Fruit fly (Drosophila melanogaster) whole organism, prepupa: ENCODE data around the gene p23.
A peak's percentile ranks its signal among the peaks of the same experiment; 100 is the strongest.
"Not testable (repeated sequence)": the region's sequence is repeated elsewhere in the genome, so short reads cannot be mapped to it uniquely, and the experiment has no call there.

ENCODE experiments used
- Blimp-1 ChIP-seq: fragments of 200-800 bp; sonication (Bioruptor generic); optimal IDR thresholded peaks from 3 replicates; lab custom pipeline; 2017; ENCODE audit warnings: missing biosample characterization, missing genetic modification characterization, mild to moderate bottlenecking, moderate library complexity, missing genetic modification reagents
- CG11762 ChIP-seq: fragments of 200-800 bp; sonication (Bioruptor generic); optimal IDR thresholded peaks from 3 replicates; lab custom pipeline; 2016; ENCODE audit warnings: missing biosample characterization, missing genetic modification characterization; ENCODE audit not compliant: insufficient read depth
- CG11902 ChIP-seq: fragments of 200-800 bp; sonication (Bioruptor generic); optimal IDR thresholded peaks from 3 replicates; lab custom pipeline; 2016; ENCODE audit warnings: missing biosample characterization, missing genetic modification characterization
- CG15336 ChIP-seq: fragments of 200-800 bp; sonication (Bioruptor generic); IDR thresholded peaks from 2 replicates; pipeline ENCODE4 v1.3.6; 2022; ENCODE audit warnings: missing biosample characterization, missing genetic modification characterization
- CG1621 ChIP-seq: fragments of 200-800 bp; sonication (Bioruptor generic); optimal IDR thresholded peaks from 3 replicates; lab custom pipeline; 2018; ENCODE audit warnings: missing biosample characterization, mild to moderate bottlenecking, missing genetic modification characterization
- CG3032 ChIP-seq: fragments of 200-800 bp; optimal IDR thresholded peaks from 2 replicates; lab custom pipeline; 2019; ENCODE audit warnings: missing biosample characterization, mild to moderate bottlenecking, missing genetic modification characterization, moderate library complexity
- CG31627 ChIP-seq: fragments of 200-800 bp; sonication (Bioruptor generic); optimal IDR thresholded peaks from 3 replicates; lab custom pipeline; 2016; ENCODE audit warnings: missing biosample characterization, missing genetic modification characterization
- CG3919 ChIP-seq: fragments of 200-800 bp; sonication (Bioruptor generic); optimal IDR thresholded peaks from 3 replicates; lab custom pipeline; 2016; ENCODE audit warnings: missing biosample characterization, missing genetic modification characterization
- CG6276 ChIP-seq: fragments of 200-800 bp; sonication (Bioruptor generic); optimal IDR thresholded peaks from 2 replicates; lab custom pipeline; 2017; ENCODE audit warnings: missing biosample characterization, mild to moderate bottlenecking, missing genetic modification characterization
- CG6854 ChIP-seq: fragments of 200-800 bp; sonication (Bioruptor generic); optimal IDR thresholded peaks from 2 replicates; lab custom pipeline; 2017; ENCODE audit warnings: missing biosample characterization, mild to moderate bottlenecking, missing genetic modification characterization
- CG7368 ChIP-seq: fragments of 200-800 bp; sonication (Bioruptor generic); optimal IDR thresholded peaks from 3 replicates; lab custom pipeline; 2016; ENCODE audit warnings: missing biosample characterization, missing genetic modification characterization
- CG8119 ChIP-seq: fragments of 200-800 bp; sonication (Bioruptor generic); IDR thresholded peaks from 3 replicates; pipeline ENCODE4 v1.3.6; 2022; ENCODE audit warnings: missing biosample characterization, missing genetic modification characterization
- CG8319 ChIP-seq: fragments of 200-800 bp; sonication (Bioruptor generic); optimal IDR thresholded peaks from 3 replicates; lab custom pipeline; 2016; ENCODE audit warnings: missing biosample characterization, missing genetic modification characterization
- CG9139 ChIP-seq: fragments of 200-800 bp; sonication (Bioruptor generic); optimal IDR thresholded peaks from 3 replicates; lab custom pipeline; 2017; ENCODE audit warnings: missing biosample characterization, mild to moderate bottlenecking, missing genetic modification characterization
- Eip75B ChIP-seq: fragments of 200-800 bp; sonication (Bioruptor generic); optimal IDR thresholded peaks from 3 replicates; lab custom pipeline; 2016; ENCODE audit warnings: missing biosample characterization, missing genetic modification characterization
- Eip78C ChIP-seq: fragments of 200-800 bp; sonication (Bioruptor generic); peaks from one replicate; lab custom pipeline; 2016; ENCODE audit warnings: missing biosample characterization, missing genetic modification characterization
- Ets21C ChIP-seq: fragments of 200-800 bp; sonication (Bioruptor generic); optimal IDR thresholded peaks from 3 replicates; lab custom pipeline; 2016; ENCODE audit warnings: missing biosample characterization, missing genetic modification characterization
- Ets96B ChIP-seq: fragments of 200-800 bp; optimal IDR thresholded peaks from 2 replicates; lab custom pipeline; 2019; ENCODE audit warnings: missing biosample characterization, mild to moderate bottlenecking, missing genetic modification characterization, moderate library complexity
- Gug ChIP-seq: fragments of 200-800 bp; sonication (Bioruptor generic); IDR thresholded peaks from 2 replicates; pipeline ENCODE4 v1.3.6; 2022; ENCODE audit warnings: missing biosample characterization, missing genetic modification characterization
- Hr39 ChIP-seq: fragments of 200-800 bp; sonication (Bioruptor generic); optimal IDR thresholded peaks from 2 replicates; lab custom pipeline; 2016; ENCODE audit warnings: missing biosample characterization, missing genetic modification characterization
- Hr4 ChIP-seq: fragments of 200-800 bp; sonication (Bioruptor generic); optimal IDR thresholded peaks from 3 replicates; lab custom pipeline; 2016; ENCODE audit warnings: missing biosample characterization, missing genetic modification characterization
- Lpt ChIP-seq: fragments of 200-800 bp; sonication (Bioruptor generic); optimal IDR thresholded peaks from 3 replicates; lab custom pipeline; 2016; ENCODE audit warnings: missing biosample characterization, missing genetic modification characterization
- Met ChIP-seq: fragments of 200-800 bp; sonication (Bioruptor generic); optimal IDR thresholded peaks from 3 replicates; lab custom pipeline; 2016; ENCODE audit warnings: missing biosample characterization, missing genetic modification characterization
- OdsH ChIP-seq: fragments of 200-800 bp; sonication (Bioruptor generic); optimal IDR thresholded peaks from 3 replicates; lab custom pipeline; 2016; ENCODE audit warnings: missing biosample characterization, missing genetic modification characterization
- Smox ChIP-seq: fragments of 200-800 bp; sonication (Bioruptor generic); optimal IDR thresholded peaks from 3 replicates; lab custom pipeline; 2016; ENCODE audit warnings: missing biosample characterization, missing genetic modification characterization
- Sox102F ChIP-seq: fragments of 200-800 bp; sonication (Bioruptor generic); optimal IDR thresholded peaks from 2 replicates; lab custom pipeline; 2016; ENCODE audit warnings: missing biosample characterization, mild to moderate bottlenecking, missing genetic modification characterization
- Sox15 ChIP-seq: fragments of 200-800 bp; sonication (Bioruptor generic); optimal IDR thresholded peaks from 3 replicates; lab custom pipeline; 2016; ENCODE audit warnings: missing biosample characterization, missing genetic modification characterization
- acj6 ChIP-seq: fragments of 200-800 bp; sonication (Bioruptor generic); optimal IDR thresholded peaks from 3 replicates; lab custom pipeline; 2016; ENCODE audit warnings: missing biosample characterization, missing genetic modification characterization
- cyc ChIP-seq: fragments of 200-800 bp; sonication (Bioruptor generic); optimal IDR thresholded peaks from 3 replicates; lab custom pipeline; 2016; ENCODE audit warnings: missing biosample characterization, missing genetic modification characterization
- esn ChIP-seq: fragments of 200-800 bp; sonication (Bioruptor generic); optimal IDR thresholded peaks from 2 replicates; lab custom pipeline; 2016; ENCODE audit warnings: missing biosample characterization, mild to moderate bottlenecking, missing genetic modification characterization, moderate library complexity
- fd85E ChIP-seq: fragments of 200-800 bp; sonication (Bioruptor generic); optimal IDR thresholded peaks from 3 replicates; lab custom pipeline; 2016; ENCODE audit warnings: missing biosample characterization, missing genetic modification characterization
- fkh ChIP-seq: fragments of 200-800 bp; sonication (Bioruptor generic); optimal IDR thresholded peaks from 3 replicates; lab custom pipeline; 2017; ENCODE audit warnings: missing biosample characterization, mild to moderate bottlenecking, missing genetic modification characterization, moderate library complexity
- net ChIP-seq: fragments of 200-800 bp; sonication (Bioruptor generic); optimal IDR thresholded peaks from 3 replicates; lab custom pipeline; 2016; ENCODE audit warnings: missing biosample characterization, missing genetic modification characterization
- pdm3 ChIP-seq: fragments of 200-800 bp; sonication (Bioruptor generic); optimal IDR thresholded peaks from 3 replicates; lab custom pipeline; 2016; ENCODE audit warnings: missing biosample characterization, missing genetic modification characterization
- salr ChIP-seq, 2 experiments: fragments of 200-800 bp; sonication (Bioruptor generic); optimal IDR thresholded peaks; 3 replicates each; lab custom pipeline; 2016 to 2018; ENCODE audit warnings: missing biosample characterization in 2 of 2, missing genetic modification characterization in 2 of 2, mild to moderate bottlenecking in 1 of 2
- svp ChIP-seq: fragments of 200-800 bp; sonication (Bioruptor generic); peaks from one replicate; lab custom pipeline; 2016; ENCODE audit warnings: missing biosample characterization, missing genetic modification characterization
- vri ChIP-seq: fragments of 200-800 bp; sonication (Bioruptor generic); optimal IDR thresholded peaks from 3 replicates; lab custom pipeline; 2016; ENCODE audit warnings: missing biosample characterization, mild to moderate bottlenecking, missing genetic modification characterization

Gene p23

DNA sequence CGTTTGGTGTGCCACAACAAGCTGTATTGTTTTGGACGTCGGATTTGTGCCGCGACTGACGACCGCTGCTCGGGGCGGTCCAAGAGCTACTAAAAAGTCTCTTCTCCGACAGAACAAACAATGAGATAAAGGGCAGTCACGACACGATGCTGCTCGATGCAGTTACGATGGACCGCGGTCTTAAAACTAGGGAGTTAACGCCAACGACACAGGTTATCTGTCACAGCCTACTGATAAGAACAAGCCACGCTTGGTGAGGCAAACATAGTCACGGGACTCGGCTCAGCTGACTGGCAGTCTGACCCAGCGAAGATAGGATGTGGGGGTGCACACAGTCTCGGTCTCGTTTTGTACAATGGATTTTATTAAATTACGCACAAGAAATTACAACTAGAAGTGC lies 6.4 kb downstream of the p23 start, which contains the start of gene CG9444:
TSS of gene CG9444 (minus strand) at position 140 of the 400 bp plus-strand sequence.
- peak; percentile 93 for TF ChIP-seq svp (GFP tag; lab: Kevin White, UChicago)
- no peak for TF ChIP-seq CG6854 (GFP tag; lab: Kevin White, UChicago)
- TF ChIP-seq Eip78C (GFP tag; lab: Kevin White, UChicago), result peak; percentile 11

DNA sequence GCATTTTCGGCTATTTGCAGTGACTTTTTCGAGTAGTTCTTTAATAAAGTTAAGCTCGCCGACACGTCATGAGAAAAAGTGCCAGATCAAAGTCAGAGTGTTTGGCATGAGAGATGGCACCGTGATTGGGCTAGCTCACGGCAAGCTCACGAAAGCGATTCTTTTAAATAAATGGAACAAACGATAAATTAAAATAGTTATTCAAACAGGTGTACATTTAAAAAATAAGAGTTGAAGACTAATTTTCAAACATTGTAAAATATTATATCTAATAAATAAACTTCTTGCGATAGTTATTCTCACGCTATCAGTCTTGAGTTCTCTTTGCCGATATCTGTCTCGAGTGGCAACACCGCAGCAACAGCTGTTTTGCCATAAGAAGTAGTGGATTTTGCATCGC lies 7.6 kb downstream of the p23 start, which contains the start of the genes eca and CG18542:
TSS of gene eca (minus strand) at position 101 of the 400 bp plus-strand sequence.
TSS of gene CG18542 (plus strand) at position 385 of the 400 bp plus-strand sequence.
- TF ChIP-seq salr (GFP tag; optimal IDR thresholded peaks at IDR 0.05; lab: Kevin White, UChicago); CG3919 (GFP tag; lab: Kevin White, UChicago); cyc (GFP tag; lab: Kevin White, UChicago): not testable (repeated sequence)

DNA sequence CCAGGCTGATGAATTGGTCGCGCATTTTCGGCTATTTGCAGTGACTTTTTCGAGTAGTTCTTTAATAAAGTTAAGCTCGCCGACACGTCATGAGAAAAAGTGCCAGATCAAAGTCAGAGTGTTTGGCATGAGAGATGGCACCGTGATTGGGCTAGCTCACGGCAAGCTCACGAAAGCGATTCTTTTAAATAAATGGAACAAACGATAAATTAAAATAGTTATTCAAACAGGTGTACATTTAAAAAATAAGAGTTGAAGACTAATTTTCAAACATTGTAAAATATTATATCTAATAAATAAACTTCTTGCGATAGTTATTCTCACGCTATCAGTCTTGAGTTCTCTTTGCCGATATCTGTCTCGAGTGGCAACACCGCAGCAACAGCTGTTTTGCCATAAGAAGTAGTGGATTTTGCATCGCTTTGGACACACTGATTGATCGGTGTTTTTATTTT lies 15.0 kb downstream of the p23 start, which contains the start of the genes Unc-115b, p24-2 and CG32939:
TSS of gene Unc-115b (minus strand) at position 101 of the 455 bp plus-strand sequence.
TSS of gene p24-2 (minus strand) at position 120 of the 455 bp plus-strand sequence.
TSS of gene CG32939 (plus strand) at position 405 of the 455 bp plus-strand sequence.
- TF ChIP-seq Sox15 (GFP tag; lab: Kevin White, UChicago); CG1621 (tag; lab: Kevin White, UChicago); Hr4 (GFP tag; lab: Kevin White, UChicago): not testable (repeated sequence)
- TF ChIP-seq, all 60 proteins: peak for 0; not testable (repeated sequence) for 60

DNA sequence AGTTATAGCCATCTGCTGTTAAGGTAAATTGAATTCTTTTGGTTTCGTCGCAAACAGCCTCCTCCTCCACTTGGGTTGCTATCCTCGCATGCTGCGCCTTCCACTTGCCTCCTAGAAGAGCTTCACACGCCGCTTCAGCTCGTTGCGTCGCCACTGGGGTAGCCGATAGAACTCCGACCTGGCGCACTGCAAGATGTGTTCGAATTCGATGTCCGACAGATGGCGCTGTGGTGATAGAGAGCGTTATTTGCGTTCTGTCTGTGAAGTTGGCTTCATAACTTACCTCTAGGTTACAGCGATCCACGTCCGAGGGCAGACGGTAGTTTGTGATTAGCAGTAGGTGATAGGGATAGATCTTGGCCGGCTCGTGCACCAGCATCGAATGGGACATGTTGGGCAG lies 17.3 kb downstream of the p23 start:
- TF ChIP-seq CG11762 (GFP tag; lab: Kevin White, UChicago) (no peak), Eip78C (GFP tag; lab: Kevin White, UChicago) (no peak), CG3032 (no peak), CG31627 (GFP tag; lab: Kevin White, UChicago) (no peak), vri (GFP tag; lab: Kevin White, UChicago) (no peak)
- TF ChIP-seq, all 60 proteins: peak for 0

DNA sequence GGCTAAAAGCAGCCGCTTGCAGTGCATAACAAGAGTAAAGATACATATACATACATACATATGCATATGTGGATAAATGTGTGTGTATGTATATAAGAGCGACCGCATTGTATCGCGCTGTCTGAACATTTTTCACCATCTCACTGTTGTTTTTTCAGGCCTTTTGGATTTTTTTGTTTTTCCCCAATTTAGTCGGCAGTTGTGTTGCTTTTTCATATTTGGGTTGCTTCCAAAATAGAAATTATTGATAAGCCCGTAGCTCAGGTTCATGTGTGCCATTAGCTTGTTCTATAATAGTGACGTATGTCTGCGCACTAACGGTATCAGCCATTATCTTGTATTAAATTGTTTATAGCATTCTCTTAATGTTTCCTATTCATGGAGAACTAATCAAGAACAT lies 22.8 kb downstream of the p23 start:
- peak; percentile 21 for TF ChIP-seq vri (GFP tag; lab: Kevin White, UChicago)
- TF ChIP-seq CG9139 (GFP tag; lab: Kevin White, UChicago), result no peak

DNA sequence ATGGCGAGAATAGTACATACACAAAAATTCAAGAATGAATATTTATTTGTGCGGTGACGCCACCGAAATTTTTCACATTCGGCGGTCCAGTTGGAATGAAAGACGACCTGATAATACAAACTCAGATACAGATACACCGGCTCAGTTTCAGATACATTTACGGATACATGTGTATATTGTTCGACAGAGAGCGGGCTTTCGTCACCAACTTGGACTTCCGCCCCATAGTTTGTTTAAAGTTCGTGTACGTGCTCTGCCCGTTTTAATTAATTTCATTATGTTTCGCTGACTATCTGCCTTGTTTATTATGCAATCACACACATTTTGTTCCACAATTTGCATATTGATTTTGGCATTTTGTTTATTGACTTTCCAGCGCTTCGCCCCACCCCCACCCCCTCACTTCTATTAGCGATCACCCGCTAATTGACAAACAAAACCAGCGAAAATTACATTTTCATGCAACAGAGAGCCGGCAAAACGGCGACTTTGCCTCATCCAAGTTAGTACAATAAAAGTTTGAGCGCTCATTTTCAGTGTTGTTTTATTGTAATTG lies 23.5 kb downstream of the p23 start:
- TF ChIP-seq OdsH (GFP tag; lab: Kevin White, UChicago) (no peak), vri (GFP tag; lab: Kevin White, UChicago) (peak; percentile 30), Blimp-1 (GFP tag; lab: Kevin White, UChicago) (no peak), net (GFP tag; lab: Kevin White, UChicago) (no peak), CG6276 (GFP tag; lab: Kevin White, UChicago) (no peak), Eip78C (GFP tag; lab: Kevin White, UChicago) (peak; percentile 49), fkh (GFP tag; lab: Kevin White, UChicago) (peak; percentile 94), Lpt (GFP tag; lab: Kevin White, UChicago) (no peak), Met (GFP tag; lab: Kevin White, UChicago) (peak; percentile 3)

DNA sequence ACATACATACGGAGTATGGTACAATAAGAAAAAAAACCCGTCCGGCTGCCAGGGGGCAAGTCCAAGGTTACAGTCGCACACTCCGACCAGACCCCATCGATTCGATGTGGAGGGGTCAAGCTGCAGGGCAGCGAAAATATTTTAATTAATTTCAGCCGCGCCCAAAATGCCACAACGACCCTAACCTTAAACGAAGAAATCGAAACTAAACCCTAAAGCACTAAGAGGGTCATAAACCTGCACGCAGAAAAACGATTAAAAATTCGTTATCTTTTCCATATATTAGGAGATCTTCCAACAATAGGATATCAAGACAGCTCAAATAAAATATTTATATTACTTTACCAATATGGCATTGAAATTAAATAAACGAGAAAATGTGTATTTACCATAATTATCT lies 24.2 kb downstream of the p23 start:
- peak; percentile 35 for TF ChIP-seq esn (GFP tag; lab: Kevin White, UChicago)
- no peak for TF ChIP-seq CG15336 (GFP tag; lab: Robert Waterston, UW)
- peak; percentile 2 for TF ChIP-seq acj6 (GFP tag; lab: Kevin White, UChicago)
- no peak for TF ChIP-seq fd85E (GFP tag; lab: Kevin White, UChicago)
- TF ChIP-seq Hr4 (GFP tag; lab: Kevin White, UChicago), result peak; percentile 4
- TF ChIP-seq Sox102F (GFP tag; lab: Kevin White, UChicago), result peak; percentile 13
- no peak for TF ChIP-seq fkh (GFP tag; lab: Kevin White, UChicago)
- peak; percentile 74 for TF ChIP-seq Eip78C (GFP tag; lab: Kevin White, UChicago)
- peak; percentile 11 for TF ChIP-seq Hr39 (GFP tag; lab: Kevin White, UChicago)
- peak; percentile 17 for TF ChIP-seq Smox
- TF ChIP-seq Eip75B (GFP tag; lab: Kevin White, UChicago), result no peak
- TF ChIP-seq Met (GFP tag; lab: Kevin White, UChicago), result peak; percentile 42
- peak; percentile 27 for TF ChIP-seq pdm3 (GFP tag; lab: Kevin White, UChicago)
- TF ChIP-seq svp (GFP tag; lab: Kevin White, UChicago), result peak; percentile 78
- TF ChIP-seq CG8119 (GFP tag; lab: Robert Waterston, UW), result no peak
- TF ChIP-seq Gug (GFP tag; lab: Robert Waterston, UW), result no peak
- no peak for TF ChIP-seq Ets21C (GFP tag; lab: Kevin White, UChicago)
- TF ChIP-seq Sox15 (GFP tag; lab: Kevin White, UChicago), result peak; percentile 10
- TF ChIP-seq CG31627 (GFP tag; lab: Kevin White, UChicago), result peak; percentile 15
- TF ChIP-seq Ets96B (tag; lab: Kevin White, UChicago), result no peak
- TF ChIP-seq CG11902, result no peak
- no peak for TF ChIP-seq CG8319
- no peak for TF ChIP-seq CG7368 (GFP tag; lab: Kevin White, UChicago)
